Worm (Caenorhabditis elegans): ENCODE data around the gene irld-8.

DNA sequence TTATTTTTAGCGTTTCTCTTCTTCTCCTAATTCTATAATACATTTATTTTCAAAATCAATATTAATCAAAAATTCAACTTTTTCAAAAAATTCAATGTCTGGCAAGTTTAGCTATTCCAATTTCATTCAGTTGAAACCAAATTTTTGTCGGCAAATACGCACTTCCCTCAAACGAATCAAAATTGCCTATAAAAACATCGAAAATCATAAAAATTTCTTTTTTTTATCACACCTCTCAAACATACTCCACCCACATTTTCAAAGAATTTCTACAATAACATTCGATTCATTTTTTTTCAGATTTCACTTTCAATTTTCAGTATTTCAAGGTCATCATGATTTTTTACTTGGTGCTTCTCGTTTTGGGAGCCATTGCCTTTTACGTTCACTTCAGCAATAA is 43.5 kb downstream of the irld-8 start, which contains the start of gene faah-1:
- TF ChIP-seq aly-2 (tag; optimal IDR thresholded peaks at IDR 0.05) (no peak), ztf-11 (tag; optimal IDR thresholded peaks at IDR 0.05) (no peak), lsy-2 (tag; optimal IDR thresholded peaks at IDR 0.05) (no peak), ZK546.5 (tag; optimal IDR thresholded peaks at IDR 0.05) (no peak), zag-1 (tag; optimal IDR thresholded peaks at IDR 0.05) (no peak), ama-1 (optimal IDR thresholded peaks at IDR 0.05) (no peak), elt-1 (tag; optimal IDR thresholded peaks at IDR 0.05) (no peak), Y55F3AM.14 (GFP tag; optimal IDR thresholded peaks at IDR 0.05) (no peak), mdl-1 (tag; optimal IDR thresholded peaks at IDR 0.05) (no peak)

Measured in whole organism, L2 larva.